Fruit fly (Drosophila melanogaster): ENCODE results near the gene CG34247.

Gene CG34247

dm6 chr3L:16286258-16286657 is 24.9 kb upstream of the CG34247 start (continued):
- peak; percentile 3 for TF ChIP-seq pnt (GFP tag; optimal IDR thresholded peaks at IDR 0.05)
- no peak for TF ChIP-seq Sin3A (optimal IDR thresholded peaks at IDR 0.05)
- no peak for TF ChIP-seq CG6254 (GFP tag; optimal IDR thresholded peaks at IDR 0.05)
- no peak for TF ChIP-seq hkb (optimal IDR thresholded peaks at IDR 0.05)
- TF ChIP-seq hkb (GFP tag; IDR thresholded peaks at IDR 0.05), result 0 out of 2 replicates have a peak, but pooled peaks have one; percentile 22
- TF ChIP-seq CG17385 (GFP tag; optimal IDR thresholded peaks at IDR 0.05), result peak; percentile 18
- peak; percentile 67 for TF ChIP-seq dmrt99B (tag; optimal IDR thresholded peaks at IDR 0.05)
- no peak for TF ChIP-seq Dfd (GFP tag; optimal IDR thresholded peaks at IDR 0.05)
- peak; percentile 56 for TF ChIP-seq gem (tag; optimal IDR thresholded peaks at IDR 0.05)
- TF ChIP-seq nom (GFP tag; optimal IDR thresholded peaks at IDR 0.05), result peak; percentile 46
- peak; percentile 31 for TF ChIP-seq CG12071 (GFP tag; optimal IDR thresholded peaks at IDR 0.05)
- TF ChIP-seq CG17829 (tag; optimal IDR thresholded peaks at IDR 0.05), result no peak
- peak; percentile 35; the same call in 2 of the 3 replicates for TF ChIP-seq tgo (GFP tag; IDR thresholded peaks at IDR 0.05)
- peak in 1 of 2 experiments; percentile 51 for TF ChIP-seq Eip74EF (GFP tag; optimal IDR thresholded peaks at IDR 0.05)
- peak; percentile 54 for TF ChIP-seq CG13424 (tag; optimal IDR thresholded peaks at IDR 0.05)
- TF ChIP-seq exex (tag; optimal IDR thresholded peaks at IDR 0.05), result no peak
- TF ChIP-seq Bteb2 (GFP tag; optimal IDR thresholded peaks at IDR 0.05), result no peak
- 0 out of 2 replicates have a peak, but pooled peaks have one; percentile 8 for TF ChIP-seq CG32772 (GFP tag; IDR thresholded peaks at IDR 0.05)
- TF ChIP-seq CG2678 (tag; optimal IDR thresholded peaks at IDR 0.05), result peak; percentile 61
- peak; percentile 44 for TF ChIP-seq Oli (tag; optimal IDR thresholded peaks at IDR 0.05)
- TF ChIP-seq Atf6 (GFP tag; IDR thresholded peaks at IDR 0.05), result no peak
- no peak for TF ChIP-seq CG10543 (GFP tag; optimal IDR thresholded peaks at IDR 0.05)
- peak; percentile 39 for TF ChIP-seq CG12769 (tag; optimal IDR thresholded peaks at IDR 0.05)
- TF ChIP-seq Ets65A (GFP tag), result peak; percentile 29
- TF ChIP-seq Gug (GFP tag; IDR thresholded peaks at IDR 0.05), result no peak
- no peak for TF ChIP-seq NC2α (GFP tag; optimal IDR thresholded peaks at IDR 0.05)
- TF ChIP-seq sd (tag; optimal IDR thresholded peaks at IDR 0.05), result peak; percentile 22
- no peak for TF ChIP-seq CG11247 (GFP tag; IDR thresholded peaks at IDR 0.05)
- TF ChIP-seq CG12659 (GFP tag; optimal IDR thresholded peaks at IDR 0.05), result peak; percentile 17
- TF ChIP-seq vvl (GFP tag; IDR thresholded peaks at IDR 0.05), result peak; percentile 62
- 0 out of 2 replicates have a peak, but pooled peaks have one; percentile 29 for TF ChIP-seq CG31441 (GFP tag; IDR thresholded peaks at IDR 0.05)
- TF ChIP-seq CG15269 (tag; optimal IDR thresholded peaks at IDR 0.05), result peak; percentile 64
- peak; percentile 57 for TF ChIP-seq CG14441 (GFP tag; IDR thresholded peaks at IDR 0.05)
- TF ChIP-seq CG17912 (GFP tag; optimal IDR thresholded peaks at IDR 0.05), result no peak
- peak in 1 of 2 experiments; percentile 67 for TF ChIP-seq Hr51 (GFP tag; optimal IDR thresholded peaks at IDR 0.05)
- TF ChIP-seq CG7839 (tag; optimal IDR thresholded peaks at IDR 0.05), result peak; percentile 48
- no peak for TF ChIP-seq CG11093 (GFP tag; IDR thresholded peaks at IDR 0.05)
- TF ChIP-seq CG6175 (GFP tag; IDR thresholded peaks at IDR 0.05), result no peak
- peak; percentile 58 for TF ChIP-seq Sox102F (GFP tag; optimal IDR thresholded peaks at IDR 0.05)
- TF ChIP-seq sim (GFP tag; IDR thresholded peaks at IDR 0.05), result no peak
- no peak for TF ChIP-seq CG8924 (tag; optimal IDR thresholded peaks at IDR 0.05)
- TF ChIP-seq eve (GFP tag; optimal IDR thresholded peaks at IDR 0.05), result no peak
- peak; percentile 35 for TF ChIP-seq grau (tag; optimal IDR thresholded peaks at IDR 0.05)
- TF ChIP-seq CG3847 (GFP tag; IDR thresholded peaks at IDR 0.05), result no peak
- no peak for TF ChIP-seq CG10147 (GFP tag; optimal IDR thresholded peaks at IDR 0.05)
- no peak for TF ChIP-seq CG8944 (GFP tag; optimal IDR thresholded peaks at IDR 0.05)
- TF ChIP-seq lmd (GFP tag; IDR thresholded peaks at IDR 0.05), result no peak; the same call in 1 of the 2 replicates
- TF ChIP-seq dpn (GFP tag; optimal IDR thresholded peaks at IDR 0.05), result peak in 1 of 2 experiments; percentile 1
- TF ChIP-seq phol (tag; optimal IDR thresholded peaks at IDR 0.05), result peak; percentile 28
- no peak for TF ChIP-seq p53 (GFP tag; optimal IDR thresholded peaks at IDR 0.05)
- no peak for TF ChIP-seq dan (GFP tag; IDR thresholded peaks at IDR 0.05)
